Worm (Caenorhabditis elegans) whole organism, young adult: ENCODE results near the gene F58H7.5.

Experiments
- B0019.2 ChIP-seq: fragments of 200-800 bp; sonication (Bioruptor generic); conservative IDR thresholded peaks from 2 replicates; pipeline ENCODE4 v1.3.6; 2022; ENCODE audit warnings: missing genetic modification reagents, missing genetic modification characterization, missing compliant biosample characterization
- C06A6.2 ChIP-seq: fragments of 200-800 bp; sonication (Bioruptor generic); conservative IDR thresholded peaks from 2 replicates; pipeline ENCODE4 v1.3.6; 2022; ENCODE audit warnings: missing genetic modification characterization, missing compliant biosample characterization
- C17E4.6 ChIP-seq: fragments of 200-800 bp; sonication (Bioruptor generic); IDR thresholded peaks from 2 replicates; pipeline ENCODE4 v1.3.6; 2022; ENCODE audit warnings: missing genetic modification reagents, missing genetic modification characterization, missing compliant biosample characterization
- F49E8.2 ChIP-seq: sonication (generic microtip); optimal IDR thresholded peaks from 3 replicates; lab custom pipeline; 2017; ENCODE audit warnings: missing genetic modification characterization, mild to moderate bottlenecking, missing compliant biosample characterization, antibody characterized with exemption, moderate library complexity; ENCODE audit not compliant: insufficient read depth
- T07F8.4 ChIP-seq: sonication (generic microtip); optimal IDR thresholded peaks from 2 replicates; lab custom pipeline; 2016; ENCODE audit warnings: mild to moderate bottlenecking, missing genetic modification characterization, moderate library complexity, missing compliant biosample characterization
- Y67H2A.10 ChIP-seq: fragments of 200-800 bp; sonication (Bioruptor generic); conservative IDR thresholded peaks from 2 replicates; pipeline ENCODE4 v1.3.6; 2022; ENCODE audit warnings: missing genetic modification reagents, missing genetic modification characterization, missing compliant biosample characterization
- ZK185.1 ChIP-seq: sonication (generic microtip); optimal IDR thresholded peaks from 2 replicates; lab custom pipeline; 2016; ENCODE audit warnings: mild to moderate bottlenecking, missing genetic modification characterization, missing compliant biosample characterization; ENCODE audit not compliant: poor library complexity, severe bottlenecking
- aptf-3 ChIP-seq: fragments of 200-800 bp; sonication (Bioruptor generic); IDR thresholded peaks from 2 replicates; pipeline ENCODE4 v1.3.6; 2022; ENCODE audit warnings: missing genetic modification characterization, missing compliant biosample characterization
- athp-1 ChIP-seq: sonication (generic microtip); optimal IDR thresholded peaks from 2 replicates; lab custom pipeline; 2017; ENCODE audit warnings: mild to moderate bottlenecking, missing genetic modification characterization, missing compliant biosample characterization
- cebp-1 ChIP-seq, 2 experiments: fragments of 200-800 bp in 1 of 2; sonication (Bioruptor generic) in 1 of 2; sonication (generic microtip) in 1 of 2; IDR thresholded peaks in 1 of 2; optimal IDR thresholded peaks in 1 of 2; 2 replicates each; pipeline versions ENCODE4 v1.3.6 to Lab custom; 2017 to 2022; ENCODE audit warnings: missing compliant biosample characterization in 2 of 2, missing genetic modification characterization in 2 of 2, mild to moderate bottlenecking in 1 of 2, missing genetic modification reagents in 1 of 2, moderate library complexity in 1 of 2
- ceh-100 ChIP-seq: fragments of 200-800 bp; sonication (Bioruptor generic); IDR thresholded peaks from 2 replicates; pipeline ENCODE4 v1.3.6; 2022; ENCODE audit warnings: missing genetic modification reagents, missing genetic modification characterization, missing compliant biosample characterization
- ceh-27 ChIP-seq: fragments of 200-800 bp; sonication (Bioruptor generic); optimal IDR thresholded peaks from 2 replicates; lab custom pipeline; 2018; ENCODE audit warnings: mild to moderate bottlenecking, missing genetic modification characterization, moderate library complexity, missing compliant biosample characterization
- dox-1 ChIP-seq: fragments of 200-800 bp; sonication (Bioruptor generic); IDR thresholded peaks from 2 replicates; pipeline ENCODE4 v1.3.6; 2022; ENCODE audit warnings: missing genetic modification reagents, missing genetic modification characterization, missing compliant biosample characterization
- ekl-4 ChIP-seq: fragments of 200-800 bp; sonication (Bioruptor generic); IDR thresholded peaks from 2 replicates; pipeline ENCODE4 v1.3.6; 2022; ENCODE audit warnings: missing genetic modification reagents, missing genetic modification characterization, missing compliant biosample characterization
- fkh-3 ChIP-seq: sonication (generic microtip); optimal IDR thresholded peaks from 2 replicates; lab custom pipeline; 2016; ENCODE audit warnings: mild to moderate bottlenecking, missing genetic modification characterization, missing compliant biosample characterization
- hmg-1.2 ChIP-seq: fragments of 200-800 bp; sonication (Bioruptor generic); IDR thresholded peaks from 2 replicates; pipeline ENCODE4 v1.3.6; 2022; ENCODE audit warnings: missing genetic modification reagents, missing genetic modification characterization, missing compliant biosample characterization
- hmg-20 ChIP-seq: fragments of 200-800 bp; sonication (Bioruptor generic); IDR thresholded peaks from 2 replicates; pipeline ENCODE4 v1.3.6; 2022; ENCODE audit warnings: missing genetic modification reagents, missing genetic modification characterization, missing compliant biosample characterization
- let-607 ChIP-seq, 2 experiments: fragments of 200-800 bp in 1 of 2; sonication (Bioruptor generic) in 1 of 2; sonication (generic microtip) in 1 of 2; optimal IDR thresholded peaks; 2 replicates each; lab custom pipeline; 2016 to 2018; ENCODE audit warnings: mild to moderate bottlenecking in 2 of 2, missing compliant biosample characterization in 2 of 2, missing genetic modification characterization in 2 of 2, moderate library complexity in 2 of 2, missing genotype in 1 of 2
- lin-26 ChIP-seq: fragments of 200-800 bp; sonication (Bioruptor generic); IDR thresholded peaks from 2 replicates; pipeline ENCODE4 v1.3.6; 2022; ENCODE audit warnings: missing genetic modification reagents, missing genetic modification characterization, missing compliant biosample characterization
- lin-40 ChIP-seq: sonication (generic microtip); optimal IDR thresholded peaks from 2 replicates; lab custom pipeline; 2016; ENCODE audit warnings: missing genetic modification characterization, mild to moderate bottlenecking, missing compliant biosample characterization, missing genotype, missing genetic modification reagents
- lsl-1 ChIP-seq: fragments of 200-800 bp; sonication (Bioruptor generic); optimal IDR thresholded peaks from 2 replicates; lab custom pipeline; 2018; ENCODE audit warnings: mild to moderate bottlenecking, missing genetic modification characterization, moderate library complexity, missing compliant biosample characterization
- mcd-1 ChIP-seq: fragments of 200-800 bp; sonication (Bioruptor generic); IDR thresholded peaks from 2 replicates; pipeline ENCODE4 v1.3.6; 2022; ENCODE audit warnings: missing genetic modification reagents, missing genetic modification characterization, missing compliant biosample characterization
- mel-28 ChIP-seq: sonication (generic microtip); optimal IDR thresholded peaks from 2 replicates; lab custom pipeline; 2016; ENCODE audit warnings: borderline replicate concordance, mild to moderate bottlenecking, missing genetic modification characterization, missing compliant biosample characterization
- nhr-80 ChIP-seq: sonication (generic microtip); optimal IDR thresholded peaks from 2 replicates; lab custom pipeline; 2016; ENCODE audit warnings: missing genetic modification characterization, missing compliant biosample characterization
- rpc-1 ChIP-seq, 2 experiments: fragments of 150-350 bp in 1 of 2; sonication (generic microtip) in 1 of 2; optimal IDR thresholded peaks; 2 replicates each; lab custom pipeline; 2014 to 2018; ENCODE audit warnings: missing biosample characterization in 1 of 2, missing genetic modification characterization in 1 of 2, missing genetic modification reagents in 1 of 2, missing genotype in 1 of 2
- snpc-1.1 ChIP-seq: sonication (generic microtip); optimal IDR thresholded peaks from 2 replicates; lab custom pipeline; 2017; ENCODE audit warnings: missing genetic modification characterization, mild to moderate bottlenecking, missing compliant biosample characterization, antibody characterized with exemption, moderate library complexity, missing genotype, missing genetic modification reagents; ENCODE audit not compliant: insufficient read depth
- snpc-3.4 ChIP-seq: sonication (generic microtip); optimal IDR thresholded peaks from 2 replicates; lab custom pipeline; 2017; ENCODE audit warnings: missing genetic modification characterization, mild to moderate bottlenecking, missing compliant biosample characterization, antibody characterized with exemption, moderate library complexity, missing genotype, missing genetic modification reagents
- snpc-4 ChIP-seq, 5 experiments: fragments of 150-350 bp in 1 of 5; sonication (generic microtip) in 4 of 5; optimal IDR thresholded peaks; 2 replicates each; lab custom pipeline; 2014 to 2018; ENCODE audit warnings: missing genetic modification characterization in 5 of 5, missing biosample characterization in 3 of 5, antibody characterized with exemption in 2 of 5, mild to moderate bottlenecking in 2 of 5, missing compliant biosample characterization in 2 of 5, missing genotype in 2 of 5, moderate library complexity in 2 of 5, missing genetic modification reagents in 1 of 5
- tbp1 ChIP-seq: fragments of 200-800 bp; sonication (Bioruptor generic); optimal IDR thresholded peaks from 2 replicates; lab custom pipeline; 2018; ENCODE audit warnings: mild to moderate bottlenecking, missing genetic modification characterization, missing compliant biosample characterization
- unc-130 ChIP-seq: sonication (generic microtip); optimal IDR thresholded peaks from 2 replicates; lab custom pipeline; 2016; ENCODE audit warnings: missing genetic modification reagents, missing genetic modification characterization, missing compliant biosample characterization
- zfh-2 ChIP-seq: fragments of 200-800 bp; sonication (Bioruptor generic); conservative IDR thresholded peaks from 2 replicates; pipeline ENCODE4 v1.3.6; 2022; ENCODE audit warnings: missing genetic modification reagents, missing genetic modification characterization, missing compliant biosample characterization
- zim-3 ChIP-seq: sonication (generic microtip); optimal IDR thresholded peaks from 2 replicates; lab custom pipeline; 2017; ENCODE audit warnings: mild to moderate bottlenecking, missing genetic modification characterization, moderate library complexity, missing compliant biosample characterization

Gene F58H7.5

ce11 chrIV:927510-927909, 7.7 kb downstream of the F58H7.5 start (continued):
- TF ChIP-seq ceh-100 (GFP tag; lab: Robert Waterston, UW) (no peak), lsl-1 (no peak), ekl-4 (GFP tag; lab: Robert Waterston, UW) (no peak)

DNA sequence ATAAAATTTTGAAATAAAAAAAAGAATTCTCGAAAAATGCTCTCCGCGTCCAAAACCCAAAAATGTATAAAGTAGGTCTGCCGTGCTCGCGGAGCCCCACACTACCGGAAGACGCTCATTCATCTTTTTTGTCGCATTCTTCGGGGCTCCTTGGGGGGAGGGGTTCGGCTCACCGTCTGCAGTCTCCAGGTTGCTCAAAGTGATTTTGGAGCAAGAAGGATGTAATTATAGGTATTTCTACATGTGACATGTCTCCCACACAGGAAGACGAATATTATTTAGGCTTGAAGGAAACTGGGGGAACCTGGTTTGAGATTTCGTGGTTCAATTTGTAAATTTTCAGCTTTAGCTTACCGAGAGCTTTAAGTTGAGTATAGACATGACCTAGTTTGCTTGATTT, 15.9 kb downstream of the F58H7.5 start, which contains the start of gene F58H7.1:
TSS of gene F58H7.1 (minus strand) at position 101 of the 400 bp plus-strand sequence.
- peak; percentile 41; the same call in 1 of the 2 replicates for TF ChIP-seq zfh-2 (GFP tag; lab: Robert Waterston, UW)
- no peak for TF ChIP-seq let-607 (tag; optimal IDR thresholded peaks at IDR 0.05; lab: Kevin White, UChicago)

ce11 chrIV:945601-946000, 25.8 kb downstream of the F58H7.5 start, which contains the start of gene faah-3:
TSS of gene faah-3 (minus strand) at chrIV:945653.
- no peak for TF ChIP-seq zim-3
- TF ChIP-seq C17E4.6 (GFP tag; lab: Robert Waterston, UW) = no peak
- peak; percentile 55 for TF ChIP-seq nhr-80 (tag; lab: Kevin White, UChicago)
- TF ChIP-seq, all 124 proteins: peak for 1

DNA sequence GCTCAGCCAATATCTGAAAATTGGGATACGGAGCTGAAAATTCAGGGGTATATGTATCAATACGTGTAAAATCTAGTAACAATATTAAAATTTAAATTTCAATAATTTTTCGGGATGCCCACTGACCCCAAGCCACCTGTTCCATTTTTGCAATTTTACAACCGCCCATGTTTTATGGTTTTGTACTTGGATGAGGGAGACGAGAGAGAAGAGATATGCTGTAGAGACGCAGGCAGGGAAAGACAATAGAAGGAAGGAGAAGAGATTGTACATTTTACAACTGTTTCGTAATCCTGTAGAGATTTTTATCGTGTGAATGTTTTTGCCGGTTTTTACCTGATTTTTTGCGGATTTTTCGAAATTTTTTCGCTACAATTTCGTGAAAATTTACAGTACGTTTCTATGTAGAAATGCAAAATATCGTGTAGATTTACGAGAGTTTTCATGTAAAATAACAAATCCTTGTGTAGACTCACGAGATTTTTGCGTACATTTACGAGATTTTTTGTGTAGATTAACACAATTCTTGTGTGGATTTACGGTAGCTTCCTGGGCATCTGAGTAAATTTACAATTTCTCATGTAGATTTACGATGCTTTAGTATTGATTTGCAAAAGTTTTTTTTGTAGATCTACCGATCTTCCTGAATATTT, 30.3 kb downstream of the F58H7.5 start:
- TF ChIP-seq ZK185.1 (tag; lab: Kevin White, UChicago) (no peak), rpc-1 (optimal IDR thresholded peaks at IDR 0.05; lab: Kevin White, UChicago) (no peak), rpc-1 (tag; optimal IDR thresholded peaks at IDR 0.05; lab: Kevin White, UChicago) (no peak), hmg-1.2 (GFP tag; lab: Robert Waterston, UW) (peak; percentile 84; the same call in 1 of the 2 replicates), cebp-1 (GFP tag; IDR thresholded peaks at IDR 0.05; lab: Robert Waterston, UW) (no peak), cebp-1 (tag; optimal IDR thresholded peaks at IDR 0.05; lab: Kevin White, UChicago) (peak; percentile 32)
- TF ChIP-seq, all 124 proteins: peak for 2

- TF ChIP-seq athp-1 (tag; lab: Kevin White, UChicago) (no peak), ZK185.1 (tag; lab: Kevin White, UChicago) (no peak), hmg-20 (no peak), snpc-1.1 (tag; lab: Kevin White, UChicago) (no peak), lsl-1 (no peak), aptf-3 (no peak), tbp1 (GFP tag; lab: Kevin White, UChicago) (no peak), ekl-4 (GFP tag; lab: Robert Waterston, UW) (no peak), C17E4.6 (GFP tag; lab: Robert Waterston, UW) (no peak), dox-1 (GFP tag; lab: Robert Waterston, UW) (no peak), T07F8.4 (tag; lab: Kevin White, UChicago) (no peak)
These were observed 31.8 kb downstream of the F58H7.5 start for ce11 chrIV:951569-951968.

DNA sequence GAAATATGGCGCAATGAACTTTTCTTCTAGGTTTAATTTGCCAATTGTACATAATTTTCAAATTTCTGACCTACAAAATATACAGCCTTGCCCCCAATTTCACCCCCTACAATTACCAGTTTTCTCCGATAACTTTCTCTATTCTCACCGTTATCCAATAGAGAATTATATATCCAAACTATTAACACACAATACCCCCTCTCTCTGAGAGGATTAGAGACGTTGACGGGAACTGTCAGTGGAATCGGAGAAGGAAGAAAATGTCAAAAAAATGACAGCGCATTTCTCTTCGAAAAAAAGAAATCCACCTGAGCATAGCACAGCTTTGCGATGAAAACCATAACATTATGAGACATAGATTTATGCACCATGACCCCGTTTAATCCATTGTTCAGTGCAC, 33.3 kb downstream of the F58H7.5 start:
- TF ChIP-seq Y67H2A.10 (GFP tag; lab: Robert Waterston, UW) = no peak
- no peak for TF ChIP-seq C06A6.2 (GFP tag; lab: Robert Waterston, UW)
- no peak for TF ChIP-seq fkh-3 (tag; lab: Kevin White, UChicago)
- no peak for TF ChIP-seq snpc-3.4 (tag; lab: Kevin White, UChicago)

DNA sequence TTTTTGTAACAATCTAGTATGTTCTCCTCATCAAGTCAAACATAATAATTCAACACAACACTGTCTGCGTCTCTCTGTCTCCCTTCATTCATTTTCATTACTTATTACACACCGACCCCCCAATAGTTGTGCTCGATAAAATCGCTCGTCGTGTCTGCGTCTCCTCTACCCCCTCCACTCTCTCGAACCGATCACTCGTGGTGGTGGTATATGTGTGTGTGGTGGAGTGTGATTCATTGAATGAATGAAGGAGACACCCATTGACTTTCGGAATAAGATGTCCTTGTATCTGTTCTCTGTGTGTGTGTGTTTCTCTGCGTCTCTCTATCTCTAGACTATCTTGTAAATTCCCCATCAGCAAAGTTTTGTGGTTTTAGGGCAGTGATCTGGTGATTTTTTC, 38.0 kb downstream of the F58H7.5 start:
- no peak for TF ChIP-seq snpc-4 (GFP tag; optimal IDR thresholded peaks at IDR 0.05; lab: Kevin White, UChicago)
- TF ChIP-seq snpc-4 (tag; optimal IDR thresholded peaks at IDR 0.05; lab: Kevin White, UChicago) = peak in 1 of 4 experiments; percentile 41
- TF ChIP-seq lin-40 (tag; lab: Kevin White, UChicago) = peak; percentile 24
- no peak for TF ChIP-seq lin-26 (GFP tag; lab: Robert Waterston, UW)
- TF ChIP-seq hmg-1.2 (GFP tag; lab: Robert Waterston, UW) = peak; percentile 84
- TF ChIP-seq mcd-1 (GFP tag; lab: Robert Waterston, UW) = 0 out of 2 replicates have a peak, but pooled peaks have one; percentile 27
- TF ChIP-seq F49E8.2 (tag; lab: Kevin White, UChicago) = no peak
- peak; percentile 7 for TF ChIP-seq ceh-27 (GFP tag; lab: Kevin White, UChicago)
- TF ChIP-seq nhr-80 (tag; lab: Kevin White, UChicago) = peak; percentile 75
- TF ChIP-seq unc-130 (GFP tag; lab: Kevin White, UChicago) = no peak
- no peak for TF ChIP-seq B0019.2 (GFP tag; lab: Robert Waterston, UW)
- TF ChIP-seq mel-28 (tag; lab: Kevin White, UChicago) = no peak
